Fruit fly (Drosophila melanogaster) whole organism, adult: ENCODE results near the gene bif.

Experiments
- CG33017 ChIP-seq: fragments of 200-800 bp; sonication (Bioruptor generic); optimal IDR thresholded peaks from 2 replicates; lab custom pipeline; 2018; ENCODE audit warnings: missing biosample characterization, mild to moderate bottlenecking, missing genetic modification characterization, moderate library complexity
- kay ChIP-seq: fragments of 200-800 bp; sonication (Bioruptor generic); peaks from one replicate; lab custom pipeline; 2016; ENCODE audit warnings: missing biosample characterization, missing genetic modification characterization, borderline replicate concordance

dm6 chrX:11664058-11664457 lies 14.7 kb upstream of the bif start:
- TF ChIP-seq kay (GFP tag; lab: Kevin White, UChicago) (no peak), CG33017 (tag; lab: Kevin White, UChicago) (no peak)
